Worm (Caenorhabditis elegans) whole organism, young adult: Measurements from ENCODE around the gene oac-8.

ENCODE experiments used
- B0019.2 ChIP-seq: fragments of 200-800 bp; sonication (Bioruptor generic); conservative IDR thresholded peaks from 2 replicates; pipeline ENCODE4 v1.3.6; 2022; ENCODE audit warnings: missing genetic modification reagents, missing genetic modification characterization, missing compliant biosample characterization
- F22D6.2 ChIP-seq: sonication (generic microtip); optimal IDR thresholded peaks from 2 replicates; lab custom pipeline; 2016; ENCODE audit warnings: mild to moderate bottlenecking, missing genetic modification characterization, missing compliant biosample characterization
- F23B12.7 ChIP-seq: sonication (generic microtip); optimal IDR thresholded peaks from 2 replicates; lab custom pipeline; 2017; ENCODE audit warnings: missing genetic modification characterization, mild to moderate bottlenecking, missing compliant biosample characterization, antibody characterized with exemption, moderate library complexity; ENCODE audit not compliant: insufficient read depth
- F39B2.1 ChIP-seq: fragments of 200-800 bp; sonication (Bioruptor generic); IDR thresholded peaks from 2 replicates; pipeline ENCODE4 v1.3.6; 2022; ENCODE audit warnings: missing genetic modification reagents, missing genetic modification characterization, missing compliant biosample characterization
- F57A8.1 ChIP-seq: fragments of 200-800 bp; sonication (Bioruptor generic); optimal IDR thresholded peaks from 2 replicates; lab custom pipeline; 2018; ENCODE audit warnings: mild to moderate bottlenecking, missing genetic modification characterization, moderate library complexity, missing compliant biosample characterization
- K11D2.4 ChIP-seq: fragments of 200-800 bp; sonication (Bioruptor generic); IDR thresholded peaks from 2 replicates; pipeline ENCODE4 v1.3.6; 2022; ENCODE audit warnings: missing genetic modification reagents, missing genetic modification characterization, missing compliant biosample characterization
- T26A5.8 ChIP-seq: sonication (generic microtip); optimal IDR thresholded peaks from 2 replicates; lab custom pipeline; 2016; ENCODE audit warnings: missing genetic modification characterization, missing compliant biosample characterization
- Y53F4B.3 ChIP-seq: fragments of 200-800 bp; sonication (Bioruptor generic); IDR thresholded peaks from 2 replicates; pipeline ENCODE4 v1.3.6; 2022; ENCODE audit warnings: missing genetic modification reagents, missing genetic modification characterization, missing compliant biosample characterization
- ZK185.1 ChIP-seq: sonication (generic microtip); optimal IDR thresholded peaks from 2 replicates; lab custom pipeline; 2016; ENCODE audit warnings: mild to moderate bottlenecking, missing genetic modification characterization, missing compliant biosample characterization; ENCODE audit not compliant: poor library complexity, severe bottlenecking
- atf-7 ChIP-seq: sonication (generic microtip); optimal IDR thresholded peaks from 2 replicates; lab custom pipeline; 2017; ENCODE audit warnings: mild to moderate bottlenecking, missing genetic modification characterization, missing compliant biosample characterization
- athp-1 ChIP-seq: sonication (generic microtip); optimal IDR thresholded peaks from 2 replicates; lab custom pipeline; 2017; ENCODE audit warnings: mild to moderate bottlenecking, missing genetic modification characterization, missing compliant biosample characterization
- attf-5 ChIP-seq: fragments of 200-800 bp; sonication (Bioruptor generic); optimal IDR thresholded peaks from 2 replicates; lab custom pipeline; 2018; ENCODE audit warnings: mild to moderate bottlenecking, missing genetic modification characterization, missing compliant biosample characterization
- cebp-1 ChIP-seq, 2 experiments: fragments of 200-800 bp in 1 of 2; sonication (Bioruptor generic) in 1 of 2; sonication (generic microtip) in 1 of 2; IDR thresholded peaks in 1 of 2; optimal IDR thresholded peaks in 1 of 2; 2 replicates each; pipeline versions ENCODE4 v1.3.6 to Lab custom; 2017 to 2022; ENCODE audit warnings: missing compliant biosample characterization in 2 of 2, missing genetic modification characterization in 2 of 2, mild to moderate bottlenecking in 1 of 2, missing genetic modification reagents in 1 of 2, moderate library complexity in 1 of 2
- cebp-2 ChIP-seq: fragments of 200-800 bp; sonication (Bioruptor generic); IDR thresholded peaks from 2 replicates; pipeline ENCODE4 v1.3.6; 2022; ENCODE audit warnings: missing genetic modification characterization, missing compliant biosample characterization
- dpl-1 ChIP-seq: fragments of 150-350 bp; optimal IDR thresholded peaks from 2 replicates; lab custom pipeline; 2014; ENCODE audit warnings: missing biosample characterization, missing genetic modification reagents, missing genetic modification characterization
- egl-18 ChIP-seq: fragments of 200-800 bp; sonication (Bioruptor generic); IDR thresholded peaks from 2 replicates; pipeline ENCODE4 v1.3.6; 2022; ENCODE audit warnings: missing genetic modification reagents, missing genetic modification characterization, missing compliant biosample characterization
- egl-44 ChIP-seq: fragments of 200-800 bp; sonication (Bioruptor generic); IDR thresholded peaks from 2 replicates; pipeline ENCODE4 v1.3.6; 2022; ENCODE audit warnings: missing genetic modification reagents, missing genetic modification characterization, missing compliant biosample characterization
- hlh-12 ChIP-seq: sonication (generic microtip); optimal IDR thresholded peaks from 2 replicates; lab custom pipeline; 2016; ENCODE audit warnings: missing genetic modification characterization, missing compliant biosample characterization
- let-526 ChIP-seq: fragments of 200-800 bp; sonication (Bioruptor generic); IDR thresholded peaks from 2 replicates; pipeline ENCODE4 v1.3.6; 2022; ENCODE audit warnings: missing genetic modification reagents, missing genetic modification characterization, missing compliant biosample characterization
- lin-26 ChIP-seq: fragments of 200-800 bp; sonication (Bioruptor generic); IDR thresholded peaks from 2 replicates; pipeline ENCODE4 v1.3.6; 2022; ENCODE audit warnings: missing genetic modification reagents, missing genetic modification characterization, missing compliant biosample characterization
- lin-35 ChIP-seq, 3 experiments: fragments of 150-350 bp in 2 of 3; sonication (generic microtip) in 1 of 3; optimal IDR thresholded peaks; 2 replicates each; lab custom pipeline; 2014 to 2018; ENCODE audit warnings: missing biosample characterization in 3 of 3, missing genetic modification characterization in 3 of 3, missing genetic modification reagents in 3 of 3
- lin-54 ChIP-seq: fragments of 200-800 bp; sonication (Bioruptor generic); optimal IDR thresholded peaks from 2 replicates; lab custom pipeline; 2018; ENCODE audit warnings: mild to moderate bottlenecking, missing genetic modification characterization, missing compliant biosample characterization
- lir-1 ChIP-seq: fragments of 200-800 bp; sonication (Bioruptor generic); conservative IDR thresholded peaks from 2 replicates; pipeline ENCODE4 v1.3.6; 2022; ENCODE audit warnings: missing genetic modification reagents, missing genetic modification characterization, missing compliant biosample characterization
- madf-10 ChIP-seq: sonication (generic microtip); optimal IDR thresholded peaks from 2 replicates; lab custom pipeline; 2016; ENCODE audit warnings: mild to moderate bottlenecking, missing genetic modification characterization, missing compliant biosample characterization
- madf-6 ChIP-seq: fragments of 200-800 bp; sonication (Bioruptor generic); IDR thresholded peaks from 2 replicates; pipeline ENCODE4 v1.3.6; 2022; ENCODE audit warnings: missing genetic modification reagents, missing genetic modification characterization, missing compliant biosample characterization
- mcd-1 ChIP-seq: fragments of 200-800 bp; sonication (Bioruptor generic); IDR thresholded peaks from 2 replicates; pipeline ENCODE4 v1.3.6; 2022; ENCODE audit warnings: missing genetic modification reagents, missing genetic modification characterization, missing compliant biosample characterization
- mxl-1 ChIP-seq: sonication (generic microtip); optimal IDR thresholded peaks from 2 replicates; lab custom pipeline; 2016; ENCODE audit warnings: missing genetic modification characterization, missing compliant biosample characterization
- nhr-80 ChIP-seq: sonication (generic microtip); optimal IDR thresholded peaks from 2 replicates; lab custom pipeline; 2016; ENCODE audit warnings: missing genetic modification characterization, missing compliant biosample characterization
- rec-8 ChIP-seq, 2 experiments: sonication (generic microtip); optimal IDR thresholded peaks; 2 replicates each; lab custom pipeline; 2016; ENCODE audit warnings: mild to moderate bottlenecking in 2 of 2, missing genetic modification characterization in 2 of 2, missing genetic modification reagents in 2 of 2, missing genotype in 2 of 2, missing biosample characterization in 1 of 2, missing compliant biosample characterization in 1 of 2, moderate library complexity in 1 of 2
- sdz-38 ChIP-seq: sonication (generic microtip); optimal IDR thresholded peaks from 2 replicates; lab custom pipeline; 2016; ENCODE audit warnings: missing genotype, missing genetic modification characterization, missing compliant biosample characterization
- snpc-1.3 ChIP-seq: sonication (generic microtip); optimal IDR thresholded peaks from 2 replicates; lab custom pipeline; 2017; ENCODE audit warnings: missing genetic modification characterization, mild to moderate bottlenecking, missing compliant biosample characterization, antibody characterized with exemption, moderate library complexity, missing genotype, missing genetic modification reagents; ENCODE audit not compliant: insufficient read depth
- snpc-4 ChIP-seq, 5 experiments: fragments of 150-350 bp in 1 of 5; sonication (generic microtip) in 4 of 5; optimal IDR thresholded peaks; 2 replicates each; lab custom pipeline; 2014 to 2018; ENCODE audit warnings: missing genetic modification characterization in 5 of 5, missing biosample characterization in 3 of 5, antibody characterized with exemption in 2 of 5, mild to moderate bottlenecking in 2 of 5, missing compliant biosample characterization in 2 of 5, missing genotype in 2 of 5, moderate library complexity in 2 of 5, missing genetic modification reagents in 1 of 5
- tbp1 ChIP-seq: fragments of 200-800 bp; sonication (Bioruptor generic); optimal IDR thresholded peaks from 2 replicates; lab custom pipeline; 2018; ENCODE audit warnings: mild to moderate bottlenecking, missing genetic modification characterization, missing compliant biosample characterization
- unc-130 ChIP-seq: sonication (generic microtip); optimal IDR thresholded peaks from 2 replicates; lab custom pipeline; 2016; ENCODE audit warnings: missing genetic modification reagents, missing genetic modification characterization, missing compliant biosample characterization
- xnd-1 ChIP-seq: sonication (generic microtip); optimal IDR thresholded peaks from 2 replicates; lab custom pipeline; 2016; ENCODE audit warnings: missing genotype, missing genetic modification reagents, missing genetic modification characterization, missing compliant biosample characterization
- ztf-25 ChIP-seq: fragments of 200-800 bp; sonication (Bioruptor generic); IDR thresholded peaks from 2 replicates; pipeline ENCODE4 v1.3.6; 2022; ENCODE audit warnings: missing genetic modification reagents, missing genetic modification characterization, missing compliant biosample characterization
- ztf-26 ChIP-seq: sonication (generic microtip); optimal IDR thresholded peaks from 2 replicates; lab custom pipeline; 2017; ENCODE audit warnings: missing genetic modification characterization, missing compliant biosample characterization

Gene oac-8

DNA sequence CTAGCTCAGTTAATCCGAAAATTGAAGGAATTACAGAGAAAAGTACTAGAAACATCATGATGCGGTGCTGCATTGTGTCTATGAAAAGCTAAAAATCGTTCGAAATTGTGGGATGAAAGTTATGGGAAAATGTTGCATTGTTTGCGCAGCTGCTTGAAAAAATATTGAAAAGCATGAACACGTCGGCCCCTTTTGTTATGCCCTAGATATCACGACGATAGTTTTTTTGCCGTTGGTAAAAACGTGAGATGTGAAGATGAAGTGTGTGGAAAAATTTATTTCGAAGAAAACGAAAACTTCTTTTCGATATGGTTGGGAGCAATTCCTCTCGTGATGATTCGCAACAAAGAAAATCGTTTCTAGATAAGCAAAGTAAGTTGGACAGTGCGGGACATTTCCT lies 6.3 kb downstream of the oac-8 start, which contains the start of the genes C43F9.5 and nkb-2:
C43F9.5 (minus strand) TSS at position 101 of the 400 bp plus-strand sequence.
nkb-2 (plus strand) TSS at position 277 of the 400 bp plus-strand sequence.
- TF ChIP-seq let-526 (GFP tag; lab: Robert Waterston, UW) (no peak), egl-18 (GFP tag; lab: Robert Waterston, UW) (no peak), madf-10 (tag; lab: Kevin White, UChicago) (no peak), xnd-1 (no peak), snpc-4 (GFP tag; optimal IDR thresholded peaks at IDR 0.05; lab: Kevin White, UChicago) (no peak), snpc-4 (tag; optimal IDR thresholded peaks at IDR 0.05; lab: Kevin White, UChicago) (no peak), ztf-26 (tag; lab: Kevin White, UChicago) (no peak), T26A5.8 (no peak), rec-8 (tag; optimal IDR thresholded peaks at IDR 0.05; lab: Kevin White, UChicago) (no peak), Y53F4B.3 (GFP tag; lab: Robert Waterston, UW) (no peak), lin-54 (no peak), sdz-38 (tag; lab: Kevin White, UChicago) (no peak), egl-44 (GFP tag; lab: Robert Waterston, UW) (no peak)

DNA sequence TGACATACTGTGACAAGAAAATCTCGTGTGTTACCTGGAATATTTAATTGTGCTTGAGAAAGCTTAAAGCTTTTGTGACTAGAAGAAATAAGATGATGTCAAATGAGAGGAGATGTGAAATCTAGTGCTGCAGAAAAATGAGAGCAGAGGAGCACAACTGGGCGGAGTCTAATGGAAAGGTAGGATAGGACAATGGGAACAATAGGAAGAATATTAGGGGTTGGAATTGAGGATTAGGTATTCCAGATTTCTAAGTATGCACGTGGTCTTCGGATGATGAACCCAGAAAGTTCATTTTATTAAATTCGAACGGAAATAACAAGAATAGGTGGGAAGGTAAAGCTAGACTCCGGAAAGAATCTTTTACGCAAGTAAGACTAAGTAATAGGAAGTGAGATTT lies 9.2 kb downstream of the oac-8 start, which contains the start of gene C43F9.7:
C43F9.7 (minus strand) TSS at position 101 of the 400 bp plus-strand sequence.
- TF ChIP-seq nhr-80 (tag; lab: Kevin White, UChicago) (no peak), atf-7 (no peak), ZK185.1 (tag; lab: Kevin White, UChicago) (no peak), mxl-1 (no peak), athp-1 (no peak), F39B2.1 (no peak), mcd-1 (GFP tag; lab: Robert Waterston, UW) (no peak), F57A8.1 (GFP tag; lab: Kevin White, UChicago) (no peak), lir-1 (no peak), unc-130 (GFP tag; lab: Kevin White, UChicago) (no peak), attf-5 (GFP tag; lab: Kevin White, UChicago) (no peak), tbp1 (no peak), cebp-2 (GFP tag; lab: Robert Waterston, UW) (no peak), B0019.2 (GFP tag; lab: Robert Waterston, UW) (no peak), snpc-1.3 (tag; lab: Kevin White, UChicago) (no peak), madf-6 (GFP tag; lab: Robert Waterston, UW) (no peak), cebp-1 (GFP tag; IDR thresholded peaks at IDR 0.05; lab: Robert Waterston, UW) (no peak), cebp-1 (tag; optimal IDR thresholded peaks at IDR 0.05; lab: Kevin White, UChicago) (no peak), F23B12.7 (tag; lab: Kevin White, UChicago) (no peak)

DNA sequence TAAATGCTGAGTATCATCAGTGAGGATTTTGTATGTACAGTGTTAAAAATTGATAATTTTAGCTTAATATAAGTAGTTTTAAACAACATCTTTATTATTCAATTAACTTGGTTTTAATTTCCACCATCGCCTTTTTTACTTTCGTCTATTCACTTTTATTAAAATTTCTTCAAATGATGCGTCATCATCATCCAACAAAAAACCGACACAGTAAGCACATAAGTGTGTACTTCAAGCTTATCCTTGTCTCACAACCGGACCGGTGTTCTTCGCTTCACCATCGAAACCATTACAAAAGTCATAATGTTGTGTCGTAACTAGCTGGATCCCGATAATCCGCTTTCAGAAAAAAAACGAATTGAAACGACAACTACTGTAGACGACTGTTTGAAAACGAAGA lies 12.2 kb downstream of the oac-8 start, which contains the start of gene C43F9.11:
C43F9.11 (plus strand) TSS at position 301 of the 400 bp plus-strand sequence.
- TF ChIP-seq F22D6.2 (tag; lab: Kevin White, UChicago) = no peak

- no peak for TF ChIP-seq hlh-12 (tag; lab: Kevin White, UChicago)
- no peak for TF ChIP-seq dpl-1 (GFP tag; lab: Kevin White, UChicago)
- TF ChIP-seq lin-35 (GFP tag; optimal IDR thresholded peaks at IDR 0.05; lab: Kevin White, UChicago) = no peak
- no peak for TF ChIP-seq ztf-25 (GFP tag; lab: Robert Waterston, UW)
- no peak for TF ChIP-seq lin-26 (GFP tag; lab: Robert Waterston, UW)
- TF ChIP-seq K11D2.4 (GFP tag; lab: Robert Waterston, UW) = no peak
Observed at ce11 chrIV:10599983-10600382, 15.6 kb downstream of the oac-8 start, which contains the start of gene R09H10.1. Gene R09H10.1 (plus strand): TSS chrIV:10600283.
